Fruit fly (Drosophila melanogaster) whole organism, adult: ENCODE measurements around the gene Mical.

Experiments used
- CG12768 ChIP-seq: fragments of 200-800 bp; sonication (Bioruptor generic); optimal IDR thresholded peaks from 2 replicates; lab custom pipeline; 2017; ENCODE audit warnings: missing biosample characterization, missing genetic modification characterization, mild to moderate bottlenecking, moderate library complexity, missing genetic modification reagents
- CG14711 ChIP-seq: fragments of 200-800 bp; sonication (Bioruptor generic); optimal IDR thresholded peaks from 2 replicates; lab custom pipeline; 2018; ENCODE audit warnings: missing biosample characterization, mild to moderate bottlenecking, missing genetic modification characterization, moderate library complexity
- CG33017 ChIP-seq: fragments of 200-800 bp; sonication (Bioruptor generic); optimal IDR thresholded peaks from 2 replicates; lab custom pipeline; 2018; ENCODE audit warnings: missing biosample characterization, mild to moderate bottlenecking, missing genetic modification characterization, moderate library complexity
- Crg-1 ChIP-seq: fragments of 200-800 bp; sonication (Bioruptor generic); optimal IDR thresholded peaks from 2 replicates; lab custom pipeline; 2016; ENCODE audit warnings: missing biosample characterization, missing genetic modification characterization
- Hr96 ChIP-seq: fragments of 200-800 bp; sonication (Bioruptor generic); optimal IDR thresholded peaks from 2 replicates; lab custom pipeline; 2016; ENCODE audit warnings: missing biosample characterization, missing genetic modification characterization
- cic ChIP-seq: fragments of 200-800 bp; sonication (Bioruptor generic); optimal IDR thresholded peaks from 2 replicates; lab custom pipeline; 2017; ENCODE audit warnings: missing biosample characterization, mild to moderate bottlenecking, missing genetic modification characterization, moderate library complexity
- cnc ChIP-seq, 2 experiments: fragments of >200 bp; optimal IDR thresholded peaks; 2 replicates each; lab custom pipeline; 2017
- kay ChIP-seq: fragments of 200-800 bp; sonication (Bioruptor generic); peaks from one replicate; lab custom pipeline; 2016; ENCODE audit warnings: missing biosample characterization, missing genetic modification characterization, borderline replicate concordance
- ovo ChIP-seq: fragments of 200-800 bp; sonication (Bioruptor generic); optimal IDR thresholded peaks from 2 replicates; lab custom pipeline; 2016; ENCODE audit warnings: missing biosample characterization, missing genetic modification characterization
- tj ChIP-seq: fragments of 200-800 bp; sonication (Bioruptor generic); optimal IDR thresholded peaks from 3 replicates; lab custom pipeline; 2017; ENCODE audit warnings: missing biosample characterization, mild to moderate bottlenecking, missing genetic modification characterization, moderate library complexity

DNA sequence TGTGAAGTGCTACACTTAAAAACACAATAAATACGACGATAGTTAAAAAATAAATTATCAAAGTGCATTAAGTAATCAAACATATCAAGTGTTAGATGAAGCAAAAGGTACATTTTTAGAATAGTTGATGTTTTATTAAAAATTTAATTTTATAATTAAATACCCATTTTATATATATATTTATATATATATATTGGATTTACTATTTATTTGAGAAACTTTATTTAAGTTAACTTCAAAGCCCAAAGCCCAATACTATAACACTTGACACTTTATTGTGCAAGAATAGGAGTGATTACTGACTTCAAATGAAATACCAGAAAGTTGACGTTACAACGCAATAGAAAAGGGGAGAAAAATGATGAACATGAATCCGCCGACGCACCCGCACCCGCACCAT, 28.1 kb upstream of the Mical start, which contains the start of gene nerfin-2:
- no peak for TF ChIP-seq ovo
- no peak for TF ChIP-seq Crg-1
- no peak for TF ChIP-seq CG12768 (GFP tag; lab: Kevin White, UChicago)
- no peak for TF ChIP-seq Hr96 (GFP tag; lab: Kevin White, UChicago)
- no peak for TF ChIP-seq cic (GFP tag; lab: Kevin White, UChicago)
- no peak for TF ChIP-seq cnc (optimal IDR thresholded peaks at IDR 0.05; lab: Kevin White, UChicago)
- no peak for TF ChIP-seq CG14711 (tag; lab: Kevin White, UChicago)
- no peak for TF ChIP-seq kay (GFP tag; lab: Kevin White, UChicago)
- no peak for TF ChIP-seq tj (GFP tag; lab: Kevin White, UChicago)
- no peak for TF ChIP-seq CG33017
